Fruit fly (Drosophila melanogaster) whole organism, embryonic: ENCODE measurements around the gene CheB38b.

Experiments used
- BtbVII ChIP-seq: fragments of 200-800 bp; sonication (Bioruptor generic); optimal IDR thresholded peaks from 3 replicates; lab custom pipeline; 2017; ENCODE audit warnings: missing biosample characterization, mild to moderate bottlenecking, missing genetic modification characterization
- CG10209 ChIP-seq: fragments of 200-800 bp; sonication (Bioruptor generic); optimal IDR thresholded peaks from 3 replicates; lab custom pipeline; 2017; ENCODE audit warnings: missing biosample characterization, mild to moderate bottlenecking, missing genetic modification characterization, missing genetic modification reagents
- CG16815 ChIP-seq: fragments of 200-800 bp; sonication (Bioruptor generic); optimal IDR thresholded peaks from 3 replicates; lab custom pipeline; 2017; ENCODE audit warnings: missing biosample characterization, mild to moderate bottlenecking, missing genetic modification characterization
- CG2202 ChIP-seq: fragments of 200-800 bp; sonication (Bioruptor generic); optimal IDR thresholded peaks from 2 replicates; lab custom pipeline; 2018; ENCODE audit warnings: missing biosample characterization, mild to moderate bottlenecking, missing genetic modification characterization
- E2f1 ChIP-seq: fragments of 200-800 bp; sonication (Bioruptor generic); IDR thresholded peaks from 2 replicates; pipeline ENCODE4 v1.3.6; 2022; ENCODE audit warnings: missing biosample characterization, missing genetic modification characterization
- Sox100B ChIP-seq: fragments of 200-800 bp; sonication (Bioruptor generic); optimal IDR thresholded peaks from 3 replicates; lab custom pipeline; 2018; ENCODE audit warnings: missing biosample characterization, mild to moderate bottlenecking, missing genetic modification characterization
- ase ChIP-seq: fragments of 200-800 bp; sonication (Bioruptor generic); IDR thresholded peaks from 3 replicates; pipeline ENCODE4 v1.3.6; 2022; ENCODE audit warnings: missing biosample characterization, missing genetic modification characterization
- dimm ChIP-seq: fragments of 200-800 bp; sonication (Bioruptor generic); IDR thresholded peaks from 2 replicates; pipeline ENCODE4 v1.3.6; 2022; ENCODE audit warnings: missing biosample characterization, missing genetic modification characterization
- pan ChIP-seq, 4 experiments: fragments of >200 bp in 3 of 4; fragments of 200-800 bp in 1 of 4; sonication (Bioruptor generic) in 1 of 4; optimal IDR thresholded peaks in 3 of 4; IDR thresholded peaks in 1 of 4; 2 replicates each; pipeline versions ENCODE4 v1.3.6 to Lab custom; 2017 to 2022; ENCODE audit warnings: missing biosample characterization in 2 of 4, missing genetic modification characterization in 2 of 4, mixed read lengths in 1 of 4
- psq ChIP-seq: fragments of 200-800 bp; sonication (Bioruptor generic); optimal IDR thresholded peaks from 2 replicates; lab custom pipeline; 2017; ENCODE audit warnings: missing biosample characterization, missing genetic modification characterization
- stc ChIP-seq: fragments of 200-800 bp; sonication (Bioruptor generic); IDR thresholded peaks from 2 replicates; pipeline ENCODE4 v1.3.6; 2022; ENCODE audit warnings: missing biosample characterization, missing genetic modification characterization
- stwl ChIP-seq: fragments of 200-800 bp; sonication (Bioruptor generic); optimal IDR thresholded peaks from 3 replicates; lab custom pipeline; 2018; ENCODE audit warnings: missing biosample characterization, mild to moderate bottlenecking, missing genetic modification characterization, moderate library complexity

DNA sequence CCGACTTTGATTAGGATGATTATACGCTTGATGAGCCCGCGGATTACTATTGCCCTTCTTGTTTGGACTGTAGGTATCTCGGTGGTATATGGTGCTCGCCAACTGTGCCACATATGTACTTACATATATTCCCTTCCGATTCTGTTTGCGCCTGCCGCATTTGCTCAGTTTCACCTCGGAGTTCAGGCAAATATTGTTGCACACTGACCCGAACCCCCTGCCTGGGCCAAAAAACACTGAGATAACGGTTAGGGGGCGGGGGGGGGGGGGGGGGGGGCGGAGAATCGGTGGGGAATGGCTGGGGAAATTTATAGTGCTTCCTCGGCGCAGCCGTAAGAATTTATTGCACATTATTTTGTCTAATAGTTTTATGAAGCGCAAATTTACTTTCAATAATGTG is 41.1 kb downstream of the CheB38b start:
- TF ChIP-seq stwl (no peak), stc (GFP tag; lab: Robert Waterston, UW) (no peak), dimm (GFP tag; lab: Robert Waterston, UW) (no peak), CG2202 (tag; lab: Kevin White, UChicago) (no peak), Sox100B (GFP tag; lab: Kevin White, UChicago) (no peak), pan (optimal IDR thresholded peaks at IDR 0.05; lab: Kevin White, UChicago) (no peak), pan (GFP tag; optimal IDR thresholded peaks at IDR 0.05 in 1 of 2, IDR thresholded peaks at IDR 0.05 in 1 of 2) (no peak), E2f1 (GFP tag; lab: Robert Waterston, UW) (no peak), psq (GFP tag; lab: Kevin White, UChicago) (no peak), ase (GFP tag; lab: Robert Waterston, UW) (no peak), CG16815 (GFP tag; lab: Kevin White, UChicago) (no peak), BtbVII (GFP tag; lab: Kevin White, UChicago) (no peak), CG10209 (no peak)
